Fruit fly (Drosophila melanogaster) whole organism, prepupa: ENCODE measurements around the gene Pp1-87B.

Experiments used
- CG15336 ChIP-seq: fragments of 200-800 bp; sonication (Bioruptor generic); IDR thresholded peaks from 2 replicates; pipeline ENCODE4 v1.3.6; 2022; ENCODE audit warnings: missing biosample characterization, missing genetic modification characterization
- CG16779 ChIP-seq: fragments of 200-800 bp; sonication (Bioruptor generic); optimal IDR thresholded peaks from 3 replicates; lab custom pipeline; 2017; ENCODE audit warnings: missing biosample characterization, mild to moderate bottlenecking, missing genetic modification characterization
- CG9139 ChIP-seq: fragments of 200-800 bp; sonication (Bioruptor generic); optimal IDR thresholded peaks from 3 replicates; lab custom pipeline; 2017; ENCODE audit warnings: missing biosample characterization, mild to moderate bottlenecking, missing genetic modification characterization
- Ets96B ChIP-seq: fragments of 200-800 bp; optimal IDR thresholded peaks from 2 replicates; lab custom pipeline; 2019; ENCODE audit warnings: missing biosample characterization, mild to moderate bottlenecking, missing genetic modification characterization, moderate library complexity
- cyc ChIP-seq: fragments of 200-800 bp; sonication (Bioruptor generic); optimal IDR thresholded peaks from 3 replicates; lab custom pipeline; 2016; ENCODE audit warnings: missing biosample characterization, missing genetic modification characterization
- eg ChIP-seq: fragments of 200-800 bp; sonication (Bioruptor generic); IDR thresholded peaks from 3 replicates; pipeline ENCODE4 v1.3.6; 2022; ENCODE audit warnings: missing biosample characterization, missing genetic modification characterization
- svp ChIP-seq: fragments of 200-800 bp; sonication (Bioruptor generic); peaks from one replicate; lab custom pipeline; 2016; ENCODE audit warnings: missing biosample characterization, missing genetic modification characterization

- TF ChIP-seq CG15336 (GFP tag; lab: Robert Waterston, UW) (no peak), svp (no peak), CG9139 (no peak), CG16779 (no peak), Ets96B (no peak), cyc (GFP tag; lab: Kevin White, UChicago) (no peak), eg (GFP tag; lab: Robert Waterston, UW) (no peak)
Observed at dm6 chr3R:12439401-12440143, 13.9 kb upstream of the Pp1-87B start, which contains the start of gene Desat1.
